Fruit fly (Drosophila melanogaster): ENCODE data around the gene CG14606.

CG14606 gene

DNA sequence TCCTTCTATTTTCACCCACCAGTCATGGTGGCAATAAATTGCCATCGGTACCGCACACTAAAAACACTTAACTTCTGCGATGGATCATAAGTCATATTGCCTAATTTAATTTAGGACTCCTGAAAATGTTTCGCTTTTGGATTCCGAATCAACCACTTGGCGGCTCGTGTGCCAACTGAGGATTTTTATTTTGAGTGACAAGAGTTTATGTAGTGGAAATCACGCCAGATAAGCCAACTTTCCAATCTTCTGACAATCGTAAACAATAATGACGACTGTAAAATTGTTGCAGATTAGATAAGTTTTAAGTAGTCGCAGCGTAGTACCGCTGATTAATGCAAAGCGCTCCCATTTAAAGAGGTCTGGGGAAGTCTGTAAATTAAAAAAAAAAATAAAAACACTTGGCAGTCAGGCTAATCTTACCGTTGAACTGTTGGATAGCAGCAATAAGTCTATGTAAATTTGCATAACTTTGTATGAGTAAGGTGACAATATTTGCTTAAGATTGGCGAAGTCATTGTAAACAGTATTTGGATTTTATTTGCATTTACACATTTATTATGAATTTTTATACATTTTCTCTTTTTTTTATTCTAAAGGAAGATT lies at the start of gene CG14606 (continued):
- peak; percentile 35 for TF ChIP-seq CG15514 (GFP tag; optimal IDR thresholded peaks at IDR 0.05)
- TF ChIP-seq CG8944 (GFP tag; optimal IDR thresholded peaks at IDR 0.05), result no peak
- TF ChIP-seq CG16863 (GFP tag; optimal IDR thresholded peaks at IDR 0.05), result no peak
- TF ChIP-seq CG11504 (tag; optimal IDR thresholded peaks at IDR 0.05), result no peak
- TF ChIP-seq Rfx (GFP tag; IDR thresholded peaks at IDR 0.05), result 0 out of 2 replicates have a peak, but pooled peaks have one; percentile 13
- no peak for TF ChIP-seq CG18476 (GFP tag; optimal IDR thresholded peaks at IDR 0.05)
- TF ChIP-seq unc-4 (GFP tag; IDR thresholded peaks at IDR 0.05; ENCODE audit: partially characterized antibody), result no peak
- TF ChIP-seq Fer3 (tag; optimal IDR thresholded peaks at IDR 0.05), result peak; percentile 37
- no peak for TF ChIP-seq sc (optimal IDR thresholded peaks at IDR 0.05)
- no peak for TF ChIP-seq sc (GFP tag; optimal IDR thresholded peaks at IDR 0.05)
- TF ChIP-seq CG1602 (GFP tag; optimal IDR thresholded peaks at IDR 0.05), result no peak
- no peak for TF ChIP-seq hkb (optimal IDR thresholded peaks at IDR 0.05)
- no peak for TF ChIP-seq hkb (GFP tag; IDR thresholded peaks at IDR 0.05)
- no peak for TF ChIP-seq cg (GFP tag; optimal IDR thresholded peaks at IDR 0.05)
- TF ChIP-seq sqz (GFP tag; optimal IDR thresholded peaks at IDR 0.05), result no peak
- TF ChIP-seq CG3281 (GFP tag; optimal IDR thresholded peaks at IDR 0.05), result peak; percentile 53
- TF ChIP-seq CG11560 (tag; IDR thresholded peaks at IDR 0.05), result no peak
- TF ChIP-seq GATAe (GFP tag; conservative IDR thresholded peaks at IDR 0.05), result 0 out of 2 replicates have a peak, but pooled peaks have one; percentile 38
- peak; percentile 48 for TF ChIP-seq Meics (GFP tag; optimal IDR thresholded peaks at IDR 0.05)
- TF ChIP-seq kah (GFP tag; optimal IDR thresholded peaks at IDR 0.05), result no peak
- no peak for TF ChIP-seq gfzf (GFP tag; optimal IDR thresholded peaks at IDR 0.05)
- no peak for TF ChIP-seq CG12744 (GFP tag; optimal IDR thresholded peaks at IDR 0.05)
- no peak for TF ChIP-seq Pdp1 (GFP tag; optimal IDR thresholded peaks at IDR 0.05)
- TF ChIP-seq Adf1 (GFP tag; IDR thresholded peaks at IDR 0.05), result no peak
- no peak for TF ChIP-seq HmgD (GFP tag; optimal IDR thresholded peaks at IDR 0.05)
- no peak for TF ChIP-seq maf-S (GFP tag; optimal IDR thresholded peaks at IDR 0.05)
- TF ChIP-seq BtbVII (GFP tag; optimal IDR thresholded peaks at IDR 0.05), result peak; percentile 21
- TF ChIP-seq CG12071 (GFP tag; optimal IDR thresholded peaks at IDR 0.05), result peak; percentile 8
- TF ChIP-seq CG12769 (tag; optimal IDR thresholded peaks at IDR 0.05), result no peak
- no peak for TF ChIP-seq CG12942 (GFP tag; optimal IDR thresholded peaks at IDR 0.05)
- TF ChIP-seq Oaz (GFP tag; IDR thresholded peaks at IDR 0.05), result no peak
- peak; percentile 21 for TF ChIP-seq CoRest (tag; optimal IDR thresholded peaks at IDR 0.05)
- no peak for TF ChIP-seq CG2199 (GFP tag; IDR thresholded peaks at IDR 0.05)
- TF ChIP-seq CG33557 (GFP tag; optimal IDR thresholded peaks at IDR 0.05), result no peak
- no peak for TF ChIP-seq HLH3B (GFP tag; IDR thresholded peaks at IDR 0.05)
- TF ChIP-seq CG16815 (GFP tag; optimal IDR thresholded peaks at IDR 0.05), result no peak
- TF ChIP-seq cwo (GFP tag; optimal IDR thresholded peaks at IDR 0.05), result peak; percentile 21
- no peak for TF ChIP-seq CG2202 (tag; optimal IDR thresholded peaks at IDR 0.05)
- no peak for TF ChIP-seq ken (GFP tag; IDR thresholded peaks at IDR 0.05)
- TF ChIP-seq CG15269 (tag; optimal IDR thresholded peaks at IDR 0.05), result peak; percentile 41
- no peak for TF ChIP-seq otp (GFP tag; IDR thresholded peaks at IDR 0.05)
